Fruit fly (Drosophila melanogaster) whole organism, wandering third instar larva: ENCODE data around the gene CG5541.

Experiments used
- Abd-B ChIP-seq: fragments of >200 bp; optimal IDR thresholded peaks from 2 replicates; lab custom pipeline; 2017; ENCODE audit warnings: missing biosample characterization, missing genetic modification characterization
- CG32264 ChIP-seq: fragments of 200-800 bp; sonication (Bioruptor generic); optimal IDR thresholded peaks from 2 replicates; lab custom pipeline; 2016; ENCODE audit warnings: missing biosample characterization, missing genetic modification characterization
- CG9705 ChIP-seq: fragments of 200-800 bp; sonication (Bioruptor generic); optimal IDR thresholded peaks from 2 replicates; lab custom pipeline; 2018; ENCODE audit warnings: missing biosample characterization, mild to moderate bottlenecking, missing genetic modification characterization
- CrebA ChIP-seq: fragments of 200-800 bp; sonication (Bioruptor generic); optimal IDR thresholded peaks from 2 replicates; lab custom pipeline; 2016; ENCODE audit warnings: missing biosample characterization, mild to moderate bottlenecking, missing genetic modification characterization, borderline replicate concordance
- Dfd ChIP-seq: fragments of >200 bp; optimal IDR thresholded peaks from 2 replicates; lab custom pipeline; 2017; ENCODE audit warnings: missing biosample characterization, missing genetic modification characterization
- Dif ChIP-seq: fragments of 200-275, 200-300 bp; sonication (Bioruptor generic); optimal IDR thresholded peaks from 2 replicates; lab custom pipeline; 2018; ENCODE audit warnings: missing biosample characterization, missing genetic modification characterization; ENCODE audit not compliant: partially characterized antibody
- GATAd ChIP-seq: sonication (Bioruptor generic); optimal IDR thresholded peaks from 2 replicates; lab custom pipeline; 2016; ENCODE audit warnings: missing biosample characterization, missing genetic modification characterization
- HLH106 ChIP-seq: fragments of 200-800 bp; optimal IDR thresholded peaks from 3 replicates; lab custom pipeline; 2019; ENCODE audit warnings: missing biosample characterization, mild to moderate bottlenecking, missing genetic modification characterization, moderate library complexity
- Hnf4 ChIP-seq: fragments of 200-800 bp; sonication (Bioruptor generic); optimal IDR thresholded peaks from 2 replicates; lab custom pipeline; 2016; ENCODE audit warnings: missing biosample characterization, mild to moderate bottlenecking, missing genetic modification characterization
- Hr78 ChIP-seq: fragments of >200 bp; optimal IDR thresholded peaks from 2 replicates; lab custom pipeline; 2017; ENCODE audit warnings: missing biosample characterization, missing genetic modification characterization
- Hr83 ChIP-seq: fragments of 200-300 bp; sonication (Bioruptor generic); optimal IDR thresholded peaks from 2 replicates; lab custom pipeline; 2016; ENCODE audit warnings: missing biosample characterization, mild to moderate bottlenecking, missing genetic modification characterization, moderate library complexity; ENCODE audit not compliant: poor library complexity, severe bottlenecking
- Jra ChIP-seq: sonication (Bioruptor generic); optimal IDR thresholded peaks from 2 replicates; lab custom pipeline; 2016; ENCODE audit warnings: missing biosample characterization, missing genetic modification characterization
- Mio ChIP-seq: sonication (Bioruptor generic); optimal IDR thresholded peaks from 2 replicates; lab custom pipeline; 2016; ENCODE audit warnings: missing biosample characterization, missing genetic modification characterization
- Myc ChIP-seq: fragments of >200 bp; optimal IDR thresholded peaks from 2 replicates; lab custom pipeline; 2017
- N ChIP-seq: fragments of >200 bp; optimal IDR thresholded peaks from 2 replicates; lab custom pipeline; 2018; ENCODE audit warnings: missing biosample characterization, missing external identifiers, missing genetic modification characterization
- OdsH ChIP-seq: fragments of 200-800 bp; sonication (Bioruptor generic); optimal IDR thresholded peaks from 2 replicates; lab custom pipeline; 2016; ENCODE audit warnings: missing biosample characterization, mild to moderate bottlenecking, missing genetic modification characterization
- Rel ChIP-seq, 2 experiments: fragments of 200-800 bp; sonication (Bioruptor generic) in 1 of 2; optimal IDR thresholded peaks; 2 replicates in 1 of 2; 3 replicates in 1 of 2; lab custom pipeline; 2016 to 2019; ENCODE audit warnings: mild to moderate bottlenecking in 2 of 2, missing biosample characterization in 2 of 2, missing genetic modification characterization in 2 of 2, moderate library complexity in 1 of 2
- Sp1 ChIP-seq: fragments of 200-800 bp; sonication (Bioruptor generic); optimal IDR thresholded peaks from 3 replicates; lab custom pipeline; 2019; ENCODE audit warnings: missing biosample characterization, mild to moderate bottlenecking, missing genetic modification characterization, moderate library complexity
- Vsx2 ChIP-seq: fragments of 200-300, 225-300 bp; sonication (Bioruptor generic); optimal IDR thresholded peaks from 2 replicates; lab custom pipeline; 2018; ENCODE audit warnings: missing biosample characterization, missing genetic modification characterization; ENCODE audit not compliant: partially characterized antibody
- br ChIP-seq: fragments of 200-800 bp; sonication (Bioruptor generic); optimal IDR thresholded peaks from 2 replicates; lab custom pipeline; 2016; ENCODE audit warnings: missing biosample characterization, missing genetic modification characterization
- brk ChIP-seq: fragments of 200-800 bp; sonication (Bioruptor generic); optimal IDR thresholded peaks from 2 replicates; lab custom pipeline; 2016; ENCODE audit warnings: missing biosample characterization, mild to moderate bottlenecking, missing genetic modification characterization
- dl ChIP-seq, 2 experiments: fragments of 175-275, 200-275 bp in 1 of 2; fragments of 200-275 bp in 1 of 2; sonication (Bioruptor generic); optimal IDR thresholded peaks; lab custom pipeline; 2018; ENCODE audit warnings: mild to moderate bottlenecking in 2 of 2, missing biosample characterization in 2 of 2, missing genetic modification characterization in 2 of 2, moderate library complexity in 2 of 2; ENCODE audit not compliant: partially characterized antibody in 2 of 2, insufficient read depth in 1 of 2
- dmrt93B ChIP-seq: fragments of 200-800 bp; sonication (Bioruptor generic); optimal IDR thresholded peaks from 2 replicates; lab custom pipeline; 2018; ENCODE audit warnings: missing biosample characterization, mild to moderate bottlenecking, missing genetic modification characterization
- dsf ChIP-seq: sonication (Bioruptor generic); optimal IDR thresholded peaks from 2 replicates; lab custom pipeline; 2016; ENCODE audit warnings: missing biosample characterization, missing genetic modification characterization, borderline replicate concordance
- ey ChIP-seq: fragments of 200-800 bp; sonication (Bioruptor generic); optimal IDR thresholded peaks from 2 replicates; lab custom pipeline; 2016; ENCODE audit warnings: missing biosample characterization, missing genetic modification characterization
- foxo ChIP-seq, 2 experiments: fragments of 200-800 bp; sonication (Bioruptor generic); optimal IDR thresholded peaks; 2 replicates in 1 of 2; 3 replicates in 1 of 2; lab custom pipeline; 2016 to 2017; ENCODE audit warnings: missing biosample characterization in 2 of 2, missing genetic modification characterization in 2 of 2
- fru ChIP-seq: fragments of 200-800 bp; sonication (Bioruptor generic); optimal IDR thresholded peaks from 3 replicates; lab custom pipeline; 2016; ENCODE audit warnings: missing biosample characterization, mild to moderate bottlenecking, missing genetic modification characterization
- h ChIP-seq: fragments of 200-800 bp; sonication (Bioruptor generic); optimal IDR thresholded peaks from 3 replicates; lab custom pipeline; 2016; ENCODE audit warnings: missing biosample characterization, mild to moderate bottlenecking, missing genetic modification characterization
- jim ChIP-seq: fragments of 175-275, 200-325 bp; sonication (Bioruptor generic); optimal IDR thresholded peaks from 2 replicates; lab custom pipeline; 2016; ENCODE audit warnings: missing biosample characterization, mild to moderate bottlenecking, missing genetic modification characterization
- lola ChIP-seq: fragments of >200 bp; optimal IDR thresholded peaks from 2 replicates; lab custom pipeline; 2017; ENCODE audit warnings: missing biosample characterization, missing genetic modification characterization
- pan ChIP-seq: fragments of >200 bp; optimal IDR thresholded peaks from 2 replicates; lab custom pipeline; 2017
- psq ChIP-seq: fragments of 200-800 bp; sonication (Bioruptor generic); optimal IDR thresholded peaks from 3 replicates; lab custom pipeline; 2017; ENCODE audit warnings: missing biosample characterization, mild to moderate bottlenecking, missing genetic modification characterization, moderate library complexity
- rgr ChIP-seq: fragments of 200-800 bp; sonication (Bioruptor generic); optimal IDR thresholded peaks from 3 replicates; lab custom pipeline; 2016; ENCODE audit warnings: missing biosample characterization, mild to moderate bottlenecking, missing genetic modification characterization
- sage ChIP-seq: fragments of 200-800 bp; sonication (Bioruptor generic); optimal IDR thresholded peaks from 2 replicates; lab custom pipeline; 2016; ENCODE audit warnings: missing biosample characterization, mild to moderate bottlenecking, missing genetic modification characterization
- sv ChIP-seq: fragments of 200-800 bp; sonication (Bioruptor generic); optimal IDR thresholded peaks from 3 replicates; lab custom pipeline; 2016; ENCODE audit warnings: missing biosample characterization, missing genetic modification characterization
- tai ChIP-seq: sonication (Bioruptor generic); optimal IDR thresholded peaks from 2 replicates; lab custom pipeline; 2016; ENCODE audit warnings: missing biosample characterization, missing genetic modification characterization
- usp ChIP-seq: fragments of >200 bp; optimal IDR thresholded peaks from 2 replicates; lab custom pipeline; 2017; ENCODE audit warnings: missing biosample characterization, missing genetic modification characterization
- woc ChIP-seq: sonication (Bioruptor generic); optimal IDR thresholded peaks from 2 replicates; lab custom pipeline; 2016; ENCODE audit warnings: missing biosample characterization, mild to moderate bottlenecking, missing genetic modification characterization

CG5541 gene

DNA sequence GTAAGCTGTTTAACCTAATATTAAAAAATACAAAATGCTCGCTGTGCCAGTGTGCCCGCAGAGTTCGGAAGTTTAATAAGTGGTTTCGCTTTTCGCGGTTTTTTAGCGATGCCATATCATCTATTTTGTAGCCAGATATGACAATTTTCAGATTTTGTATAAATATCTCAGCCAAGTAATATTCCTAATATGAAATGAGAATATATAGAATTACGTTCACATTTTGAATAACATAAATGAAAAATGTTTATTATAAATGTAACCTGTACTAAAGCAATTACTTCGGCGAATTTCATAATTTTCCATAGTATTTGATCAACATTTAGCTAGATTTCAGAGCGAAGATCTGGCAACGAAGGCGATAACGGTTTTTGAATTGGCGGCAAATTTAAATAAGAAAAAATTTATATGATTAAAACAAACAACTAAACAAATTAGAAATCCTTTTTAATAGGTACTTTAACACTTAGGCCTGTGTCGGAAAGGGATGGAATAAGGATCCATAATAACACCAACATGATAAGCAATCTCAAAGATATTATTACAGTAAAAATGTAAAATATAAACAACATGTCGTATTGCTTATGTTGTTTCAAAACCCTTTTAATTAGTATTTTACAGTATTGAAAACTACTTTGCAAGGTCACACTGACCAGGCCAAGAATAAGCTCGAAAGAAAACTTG is 22.6 kb downstream of the CG5541 start, which contains the start of the genes opm and dob:
Gene opm, minus strand, starts transcription at position 59 of the 684 bp plus-strand sequence.
Gene dob, plus strand, starts transcription at position 634 of the 684 bp plus-strand sequence.
- TF ChIP-seq Sp1 (GFP tag; lab: Kevin White, UChicago) (peak; percentile 29), Abd-B (GFP tag; lab: Kevin White, UChicago) (no peak), br (no peak), usp (GFP tag; lab: Kevin White, UChicago) (no peak), fru (peak; percentile 12), GATAd (GFP tag; lab: Kevin White, UChicago) (no peak), CrebA (no peak), psq (GFP tag; lab: Kevin White, UChicago) (peak; percentile 20), Vsx2 (GFP tag; lab: Kevin White, UChicago) (no peak), dl (GFP tag; optimal IDR thresholded peaks at IDR 0.05; lab: Kevin White, UChicago; ENCODE audit: insufficient read depth in 1 of 2, partially characterized antibody in 2 of 2) (no peak), pan (lab: Kevin White, UChicago) (no peak), dmrt93B (GFP tag; lab: Kevin White, UChicago) (no peak), ey (GFP tag; lab: Kevin White, UChicago) (no peak), OdsH (no peak), Mio (GFP tag; lab: Kevin White, UChicago) (no peak), Rel (GFP tag; optimal IDR thresholded peaks at IDR 0.05; lab: Kevin White, UChicago) (no peak), Rel (tag; optimal IDR thresholded peaks at IDR 0.05; lab: Kevin White, UChicago) (peak; percentile 73), dsf (GFP tag; lab: Kevin White, UChicago) (no peak), Hnf4 (no peak), rgr (no peak), sage (no peak), Dfd (GFP tag; lab: Kevin White, UChicago) (no peak), Hr83 (GFP tag; lab: Kevin White, UChicago) (no peak), h (GFP tag; lab: Kevin White, UChicago) (peak; percentile 32), HLH106 (tag; lab: Kevin White, UChicago) (peak; percentile 46), CG9705 (GFP tag; lab: Kevin White, UChicago) (no peak), jim (GFP tag; lab: Kevin White, UChicago) (no peak), sv (GFP tag; lab: Kevin White, UChicago) (no peak), lola (GFP tag; lab: Kevin White, UChicago) (no peak), Myc (peak; percentile 88), CG32264 (no peak), Dif (GFP tag; lab: Kevin White, UChicago) (no peak), tai (GFP tag; lab: Kevin White, UChicago) (no peak), N (GFP tag; lab: Kevin White, UChicago) (no peak), woc (GFP tag; lab: Kevin White, UChicago) (peak; percentile 74), brk (GFP tag; lab: Kevin White, UChicago) (no peak), foxo (GFP tag; optimal IDR thresholded peaks at IDR 0.05; lab: Kevin White, UChicago) (peak in 1 of 2 experiments; percentile 16), Jra (GFP tag; lab: Kevin White, UChicago) (no peak), Hr78 (GFP tag; lab: Kevin White, UChicago) (no peak)

DNA sequence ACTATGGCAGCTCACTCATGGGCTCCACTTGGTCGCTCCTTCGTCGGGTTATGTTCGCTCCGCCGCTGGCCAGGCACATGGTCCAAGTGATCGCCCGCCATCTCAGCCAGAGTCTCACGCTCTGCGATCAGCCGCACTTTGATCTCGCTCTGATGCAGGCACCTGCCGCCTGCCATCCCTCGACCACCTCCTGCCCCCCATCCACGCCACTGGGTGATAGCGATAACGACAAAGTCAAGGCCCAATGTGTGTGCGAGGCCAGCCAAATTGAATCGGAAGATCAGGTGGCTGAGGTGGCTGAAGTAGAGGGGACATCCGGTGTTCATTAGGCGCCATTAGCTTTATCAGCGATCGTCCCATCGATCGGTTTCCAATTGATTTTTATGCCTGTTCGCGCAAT is 24.6 kb downstream of the CG5541 start:
- no peak for TF ChIP-seq Dfd (GFP tag; lab: Kevin White, UChicago)
- no peak for TF ChIP-seq Rel (GFP tag; optimal IDR thresholded peaks at IDR 0.05; lab: Kevin White, UChicago)
- TF ChIP-seq Rel (tag; optimal IDR thresholded peaks at IDR 0.05; lab: Kevin White, UChicago): peak; percentile 18
- peak; percentile 40 for TF ChIP-seq Hnf4
